Fruit fly (Drosophila melanogaster) Kc167 (cell line): ENCODE measurements around the gene noc.

Experiments
- h ChIP-seq: fragments of >200 bp; optimal IDR thresholded peaks from 3 replicates; lab custom pipeline; 2018; ENCODE audit warnings: missing external identifiers
- insv ChIP-seq: fragments of >200 bp; optimal IDR thresholded peaks from 3 replicates; lab custom pipeline; 2018; ENCODE audit warnings: missing external identifiers
- psq ChIP-seq: fragments of >200 bp; optimal IDR thresholded peaks from 2 replicates; lab custom pipeline; 2017; ENCODE audit warnings: missing external identifiers
- ttk ChIP-seq: sonication (Bioruptor generic); optimal IDR thresholded peaks from 2 replicates; lab custom pipeline; 2017; ENCODE audit warnings: missing external identifiers

dm6 chr2L:14478864-14479263 is 11.8 kb upstream of the noc start:
- TF ChIP-seq insv (lab: Kevin White, UChicago) (no peak), h (lab: Kevin White, UChicago) (no peak), psq (lab: Kevin White, UChicago) (no peak), ttk (lab: Kevin White, UChicago) (no peak)
